Worm (Caenorhabditis elegans) whole organism, mixed stage, embryonic: ENCODE results near the gene rhy-1.

ENCODE experiments used
- M03D4.4 ChIP-seq: sonication (generic microtip); optimal IDR thresholded peaks from 2 replicates; lab custom pipeline; 2017; ENCODE audit warnings: mild to moderate bottlenecking, missing genetic modification characterization, missing compliant biosample characterization
- bed-3 ChIP-seq: fragments of 200-800 bp; sonication (Bioruptor generic); optimal IDR thresholded peaks from 3 replicates; lab custom pipeline; 2018; ENCODE audit warnings: mild to moderate bottlenecking, missing genetic modification characterization, moderate library complexity, missing compliant biosample characterization
- ceh-43 ChIP-seq: fragments of 200-800 bp; sonication (Bioruptor generic); optimal IDR thresholded peaks from 2 replicates; lab custom pipeline; 2018; ENCODE audit warnings: mild to moderate bottlenecking, missing genetic modification characterization, moderate library complexity, missing compliant biosample characterization
- ceh-83 ChIP-seq: fragments of 200-800 bp; sonication (Bioruptor generic); optimal IDR thresholded peaks from 2 replicates; lab custom pipeline; 2018; ENCODE audit warnings: mild to moderate bottlenecking, missing genetic modification characterization, missing compliant biosample characterization
- ces-1 ChIP-seq: fragments of 150-350 bp; optimal IDR thresholded peaks from 2 replicates; lab custom pipeline; 2014; ENCODE audit warnings: missing biosample characterization, missing genetic modification reagents, missing genetic modification characterization
- cnd-1 ChIP-seq: fragments of 200-800 bp; sonication (Bioruptor generic); optimal IDR thresholded peaks from 2 replicates; lab custom pipeline; 2018; ENCODE audit warnings: mild to moderate bottlenecking, missing genetic modification characterization, missing compliant biosample characterization
- drap-1 ChIP-seq: fragments of 200-800 bp; sonication (Bioruptor generic); optimal IDR thresholded peaks from 3 replicates; lab custom pipeline; 2018; ENCODE audit warnings: mild to moderate bottlenecking, missing genetic modification characterization, missing compliant biosample characterization
- elt-1 ChIP-seq: sonication (generic microtip); optimal IDR thresholded peaks from 2 replicates; lab custom pipeline; 2017; ENCODE audit warnings: missing genetic modification characterization, mild to moderate bottlenecking, missing compliant biosample characterization, antibody characterized with exemption, moderate library complexity, borderline replicate concordance; ENCODE audit not compliant: insufficient read depth
- elt-3 ChIP-seq: fragments of 150-350 bp; optimal IDR thresholded peaks from 2 replicates; lab custom pipeline; 2014; ENCODE audit warnings: missing biosample characterization, missing genetic modification characterization
- flh-1 ChIP-seq: fragments of 200-800 bp; sonication (Bioruptor generic); optimal IDR thresholded peaks from 2 replicates; lab custom pipeline; 2018; ENCODE audit warnings: mild to moderate bottlenecking, missing genetic modification characterization, moderate library complexity, missing compliant biosample characterization
- ham-2 ChIP-seq: fragments of 200-800 bp; sonication (Bioruptor generic); optimal IDR thresholded peaks from 2 replicates; lab custom pipeline; 2018; ENCODE audit warnings: mild to moderate bottlenecking, missing genetic modification characterization, missing compliant biosample characterization
- hlh-1 ChIP-seq: fragments of 150-350 bp; optimal IDR thresholded peaks from 2 replicates; lab custom pipeline; 2014; ENCODE audit warnings: missing biosample characterization, missing genetic modification reagents, missing genetic modification characterization
- lin-13 ChIP-seq: fragments of 150-350 bp; optimal IDR thresholded peaks from 2 replicates; lab custom pipeline; 2014; ENCODE audit warnings: missing biosample characterization, missing genetic modification characterization
- lin-32 ChIP-seq: fragments of 200-800 bp; sonication (Bioruptor generic); optimal IDR thresholded peaks from 2 replicates; lab custom pipeline; 2018; ENCODE audit warnings: mild to moderate bottlenecking, missing genetic modification characterization, missing compliant biosample characterization
- mab-5 ChIP-seq: fragments of 150-350 bp; optimal IDR thresholded peaks from 2 replicates; lab custom pipeline; 2014; ENCODE audit warnings: missing biosample characterization, missing genetic modification characterization
- mep-1 ChIP-seq: fragments of 150-350 bp; optimal IDR thresholded peaks from 2 replicates; lab custom pipeline; 2017; ENCODE audit warnings: missing biosample characterization, missing genetic modification reagents, missing genetic modification characterization, inconsistent platforms
- mls-2 ChIP-seq: sonication (generic microtip); optimal IDR thresholded peaks from 2 replicates; lab custom pipeline; 2016; ENCODE audit warnings: mild to moderate bottlenecking, missing genetic modification characterization, moderate library complexity, missing compliant biosample characterization
- nhr-12 ChIP-seq: fragments of 150-350 bp; optimal IDR thresholded peaks from 2 replicates; lab custom pipeline; 2014; ENCODE audit warnings: missing biosample characterization, missing genetic modification characterization
- nhr-2 ChIP-seq: fragments of 150-350 bp; optimal IDR thresholded peaks from 2 replicates; lab custom pipeline; 2014; ENCODE audit warnings: missing biosample characterization, missing genetic modification characterization
- nhr-237 ChIP-seq: fragments of 150-350 bp; optimal IDR thresholded peaks from 2 replicates; lab custom pipeline; 2014; ENCODE audit warnings: missing biosample characterization, missing genetic modification characterization
- nhr-28 ChIP-seq: fragments of 150-350 bp; optimal IDR thresholded peaks from 2 replicates; lab custom pipeline; 2014; ENCODE audit warnings: missing biosample characterization, missing genetic modification characterization
- nhr-76 ChIP-seq: sonication (generic microtip); optimal IDR thresholded peaks from 2 replicates; lab custom pipeline; 2017; ENCODE audit warnings: missing biosample characterization, missing genetic modification characterization
- pha-4 ChIP-seq: fragments of 150-350 bp; optimal IDR thresholded peaks from 2 replicates; lab custom pipeline; 2018; ENCODE audit warnings: missing biosample characterization, missing genetic modification reagents, missing genetic modification characterization
- sem-2 ChIP-seq: fragments of 200-800 bp; sonication (Bioruptor generic); optimal IDR thresholded peaks from 2 replicates; lab custom pipeline; 2018; ENCODE audit warnings: mild to moderate bottlenecking, missing genetic modification characterization, missing compliant biosample characterization
- snpc-4 ChIP-seq: fragments of 150-350 bp; optimal IDR thresholded peaks from 2 replicates; lab custom pipeline; 2014; ENCODE audit warnings: missing biosample characterization, missing genetic modification characterization
- tbx-8 ChIP-seq: fragments of 200-800 bp; sonication (Bioruptor generic); optimal IDR thresholded peaks from 2 replicates; lab custom pipeline; 2018; ENCODE audit warnings: mild to moderate bottlenecking, missing genetic modification characterization, moderate library complexity, missing compliant biosample characterization
- unc-120 ChIP-seq: sonication (generic microtip); optimal IDR thresholded peaks from 2 replicates; lab custom pipeline; 2017; ENCODE audit warnings: missing genetic modification characterization, missing compliant biosample characterization; ENCODE audit not compliant: poor library complexity, severe bottlenecking
- unc-39 ChIP-seq: fragments of 150-350 bp; optimal IDR thresholded peaks from 2 replicates; lab custom pipeline; 2014; ENCODE audit warnings: missing biosample characterization, missing genetic modification characterization
- unc-62 ChIP-seq: fragments of 150-350 bp; optimal IDR thresholded peaks from 2 replicates; lab custom pipeline; 2014; ENCODE audit warnings: missing biosample characterization, missing genetic modification reagents, missing genetic modification characterization
- ztf-11 ChIP-seq: fragments of 150-350 bp; optimal IDR thresholded peaks from 2 replicates; lab custom pipeline; 2014; ENCODE audit warnings: missing biosample characterization, missing genetic modification characterization

rhy-1 gene

ce11 chrII:9132338-9132737 is 28.8 kb upstream of the rhy-1 start:
- TF ChIP-seq lin-13 (tag; lab: Kevin White, UChicago): no peak
- no peak for TF ChIP-seq nhr-12
- TF ChIP-seq nhr-237 (tag; lab: Kevin White, UChicago): no peak
- no peak for TF ChIP-seq drap-1 (GFP tag; lab: Kevin White, UChicago)
- TF ChIP-seq tbx-8 (GFP tag; lab: Kevin White, UChicago): no peak
- no peak for TF ChIP-seq nhr-28 (tag; lab: Kevin White, UChicago)
- TF ChIP-seq nhr-76 (tag; lab: Kevin White, UChicago): no peak
- no peak for TF ChIP-seq lin-32 (GFP tag; lab: Kevin White, UChicago)
- TF ChIP-seq mls-2 (tag; lab: Kevin White, UChicago): no peak
- TF ChIP-seq ceh-43 (GFP tag; lab: Kevin White, UChicago): no peak
- no peak for TF ChIP-seq cnd-1
- no peak for TF ChIP-seq bed-3 (GFP tag; lab: Kevin White, UChicago)
- no peak for TF ChIP-seq snpc-4 (tag; lab: Kevin White, UChicago)
- TF ChIP-seq M03D4.4 (tag; lab: Kevin White, UChicago): no peak
- no peak for TF ChIP-seq flh-1 (GFP tag; lab: Kevin White, UChicago)
- no peak for TF ChIP-seq mab-5 (tag; lab: Kevin White, UChicago)
- no peak for TF ChIP-seq nhr-2 (tag; lab: Kevin White, UChicago)
- no peak for TF ChIP-seq ces-1 (GFP tag; lab: Kevin White, UChicago)

DNA sequence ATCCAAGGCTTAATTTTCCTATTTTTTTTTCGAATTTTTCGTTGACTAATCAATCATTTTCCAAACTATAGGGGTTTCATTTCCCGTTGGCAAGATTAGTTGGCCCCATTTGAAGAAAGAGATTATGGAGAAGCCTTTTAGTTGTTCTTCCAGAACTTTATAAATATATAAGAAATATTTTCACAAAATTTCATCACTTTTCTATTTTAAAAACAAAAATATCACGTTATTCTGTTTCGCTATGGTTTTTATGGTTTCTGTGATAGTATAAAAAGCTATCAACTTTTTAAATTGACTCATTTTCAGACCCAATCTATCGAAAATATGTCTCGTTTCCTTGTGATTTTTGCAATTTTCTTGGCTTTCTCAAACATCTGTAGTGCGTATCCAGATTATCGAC is 25.3 kb upstream of the rhy-1 start, which contains the start of gene nlp-78:
Gene nlp-78, plus strand, starts transcription at position 301 of the 400 bp plus-strand sequence.
- TF ChIP-seq nhr-28 (tag; lab: Kevin White, UChicago): no peak

- TF ChIP-seq cnd-1 (no peak), unc-62 (GFP tag; lab: Kevin White, UChicago) (no peak), unc-39 (tag; lab: Kevin White, UChicago) (no peak), mab-5 (tag; lab: Kevin White, UChicago) (no peak), ztf-11 (tag; lab: Kevin White, UChicago) (no peak), ceh-43 (GFP tag; lab: Kevin White, UChicago) (no peak), nhr-28 (tag; lab: Kevin White, UChicago) (no peak)
Observed at ce11 chrII:9137803-9138202, 23.4 kb upstream of the rhy-1 start, which contains the start of gene C16D2.3. C16D2.3 (plus strand) TSS chrII:9138103.

DNA sequence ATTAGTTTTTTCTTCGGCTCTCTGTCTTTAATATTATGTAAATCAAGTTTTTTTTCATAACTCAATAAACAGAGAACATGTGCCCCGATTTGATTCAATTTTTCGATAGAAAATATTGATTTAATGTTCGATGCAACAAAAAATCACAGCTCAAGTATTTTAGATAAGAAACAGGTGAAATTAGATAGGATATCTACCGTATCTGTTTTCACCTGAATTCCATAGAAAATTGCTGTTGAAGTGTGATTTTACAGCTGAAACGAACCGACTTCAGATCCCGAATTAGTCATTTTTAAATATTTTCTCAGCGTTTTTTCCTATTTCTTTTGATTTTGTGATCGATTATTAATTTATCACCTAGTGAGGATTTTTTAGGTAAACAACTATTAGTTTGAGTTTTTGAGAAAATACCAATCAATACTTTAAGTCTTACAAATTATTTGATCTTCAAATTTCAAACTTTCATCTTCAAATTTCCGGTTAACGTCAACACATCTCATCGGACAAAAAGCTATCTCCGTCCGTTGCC is 21.9 kb upstream of the rhy-1 start, which contains the start of gene Y9C2UA.1:
Gene Y9C2UA.1, plus strand, starts transcription at position 479 of the 529 bp plus-strand sequence.
- TF ChIP-seq ham-2 (GFP tag; lab: Kevin White, UChicago) (no peak), unc-120 (tag; lab: Kevin White, UChicago) (no peak), flh-1 (GFP tag; lab: Kevin White, UChicago) (no peak), nhr-28 (tag; lab: Kevin White, UChicago) (no peak), ceh-83 (GFP tag; lab: Kevin White, UChicago) (no peak), ceh-43 (GFP tag; lab: Kevin White, UChicago) (no peak), ztf-11 (tag; lab: Kevin White, UChicago) (no peak), pha-4 (no peak), M03D4.4 (tag; lab: Kevin White, UChicago) (no peak), nhr-76 (tag; lab: Kevin White, UChicago) (no peak), nhr-237 (tag; lab: Kevin White, UChicago) (no peak), nhr-12 (no peak), tbx-8 (GFP tag; lab: Kevin White, UChicago) (no peak), elt-3 (tag; lab: Kevin White, UChicago) (no peak)

- TF ChIP-seq pha-4 (no peak), flh-1 (GFP tag; lab: Kevin White, UChicago) (no peak), nhr-12 (no peak), elt-1 (tag; lab: Kevin White, UChicago) (no peak), ham-2 (GFP tag; lab: Kevin White, UChicago) (no peak), lin-13 (tag; lab: Kevin White, UChicago) (no peak), hlh-1 (tag; lab: Kevin White, UChicago) (no peak), mep-1 (tag; lab: Kevin White, UChicago) (no peak), unc-62 (GFP tag; lab: Kevin White, UChicago) (no peak), sem-2 (no peak), M03D4.4 (tag; lab: Kevin White, UChicago) (no peak)
Observed at ce11 chrII:9141110-9141509, 20.1 kb upstream of the rhy-1 start.
